Worm (Caenorhabditis elegans) whole organism, L1 larva: ENCODE data around the gene F41H10.4.

Experiments used
- C04F5.9 ChIP-seq: sonication (generic microtip); optimal IDR thresholded peaks from 2 replicates; lab custom pipeline; 2016; ENCODE audit warnings: missing genetic modification characterization, missing compliant biosample characterization
- C16A3.4 ChIP-seq: fragments of 150-350 bp; optimal IDR thresholded peaks from 2 replicates; lab custom pipeline; 2014; ENCODE audit warnings: missing biosample characterization, missing genetic modification characterization
- aha-1 ChIP-seq: fragments of 150-350 bp; optimal IDR thresholded peaks from 2 replicates; lab custom pipeline; 2014; ENCODE audit warnings: missing biosample characterization, missing genetic modification characterization
- alr-1 ChIP-seq: fragments of 200-800 bp; sonication (Bioruptor generic); optimal IDR thresholded peaks from 2 replicates; lab custom pipeline; 2018; ENCODE audit warnings: borderline replicate concordance, mild to moderate bottlenecking, missing genetic modification characterization, missing compliant biosample characterization
- aly-2 ChIP-seq: fragments of 150-350 bp; optimal IDR thresholded peaks from 2 replicates; lab custom pipeline; 2014; ENCODE audit warnings: missing biosample characterization, missing genetic modification characterization
- blmp-1 ChIP-seq: fragments of 150-350 bp; optimal IDR thresholded peaks from 2 replicates; lab custom pipeline; 2014; ENCODE audit warnings: missing biosample characterization, missing genetic modification characterization
- ceh-8 ChIP-seq: fragments of 200-800 bp; sonication (Bioruptor generic); optimal IDR thresholded peaks from 2 replicates; lab custom pipeline; 2018; ENCODE audit warnings: mild to moderate bottlenecking, missing genetic modification characterization, moderate library complexity, missing compliant biosample characterization
- ceh-82 ChIP-seq, 3 experiments: fragments of 150-350 bp in 1 of 3; sonication (generic microtip) in 2 of 3; optimal IDR thresholded peaks; 2 replicates each; lab custom pipeline; 2014 to 2017; ENCODE audit warnings: missing biosample characterization in 3 of 3, missing genetic modification characterization in 3 of 3
- efl-1 ChIP-seq, 4 experiments: fragments of 150-350 bp; optimal IDR thresholded peaks in 3 of 4; peaks in 1 of 4; 1 replicate in 1 of 4; 2 replicates in 3 of 4; lab custom pipeline; 2014; ENCODE audit warnings: missing biosample characterization in 2 of 4, missing genetic modification characterization in 2 of 4, missing genetic modification reagents in 2 of 4
- efl-3 ChIP-seq: fragments of 200-800 bp; sonication (Bioruptor generic); optimal IDR thresholded peaks from 2 replicates; lab custom pipeline; 2018; ENCODE audit warnings: mild to moderate bottlenecking, missing genetic modification characterization, missing compliant biosample characterization
- elt-3 ChIP-seq, 6 experiments: fragments of 150-350 bp in 1 of 6; sonication (generic microtip); optimal IDR thresholded peaks; 2 replicates each; lab custom pipeline; 2017 to 2018; ENCODE audit warnings: missing biosample characterization in 6 of 6, missing genetic modification characterization in 6 of 6, inconsistent platforms in 1 of 6
- fkh-4 ChIP-seq: sonication (generic microtip); optimal IDR thresholded peaks from 2 replicates; lab custom pipeline; 2016; ENCODE audit warnings: missing compliant biosample characterization, missing genetic modification characterization, borderline replicate concordance
- grh-1 ChIP-seq: fragments of 200-800 bp; sonication (Bioruptor generic); IDR thresholded peaks from 2 replicates; pipeline ENCODE4 v1.3.6; 2022; ENCODE audit warnings: missing genetic modification reagents, missing genetic modification characterization, missing compliant biosample characterization
- hlh-17 ChIP-seq: fragments of 200-800 bp; sonication (Bioruptor generic); optimal IDR thresholded peaks from 2 replicates; lab custom pipeline; 2018; ENCODE audit warnings: missing genetic modification characterization, mild to moderate bottlenecking, missing compliant biosample characterization, moderate library complexity, borderline replicate concordance
- hpl-2 ChIP-seq: fragments of 150-350 bp; optimal IDR thresholded peaks from 2 replicates; lab custom pipeline; 2014; ENCODE audit warnings: missing biosample characterization, missing genetic modification reagents, missing genetic modification characterization
- isw-1 ChIP-seq: fragments of 200-800 bp; sonication (Bioruptor generic); IDR thresholded peaks from 2 replicates; pipeline ENCODE4 v1.3.6; 2022; ENCODE audit warnings: missing genetic modification characterization, missing compliant biosample characterization
- lin-13 ChIP-seq: fragments of 150-350 bp; optimal IDR thresholded peaks from 2 replicates; lab custom pipeline; 2014; ENCODE audit warnings: missing biosample characterization, missing genetic modification reagents, missing genetic modification characterization
- lin-14 ChIP-seq: fragments of 200-800 bp; sonication (Bioruptor generic); optimal IDR thresholded peaks from 2 replicates; lab custom pipeline; 2018; ENCODE audit warnings: mild to moderate bottlenecking, missing genetic modification characterization, moderate library complexity, missing compliant biosample characterization
- lin-15B ChIP-seq: fragments of 150-350 bp; sonication (generic microtip); optimal IDR thresholded peaks from 3 replicates; lab custom pipeline; 2014; ENCODE audit warnings: missing biosample characterization, missing genetic modification characterization
- lin-35 ChIP-seq, 2 experiments: fragments of 150-350 bp; optimal IDR thresholded peaks; 2 replicates each; lab custom pipeline; 2014; ENCODE audit warnings: missing biosample characterization in 2 of 2, missing genetic modification characterization in 2 of 2, missing genetic modification reagents in 2 of 2
- lir-3 ChIP-seq: sonication (generic microtip); optimal IDR thresholded peaks from 2 replicates; lab custom pipeline; 2016; ENCODE audit warnings: mild to moderate bottlenecking, missing genetic modification characterization, moderate library complexity, missing compliant biosample characterization; ENCODE audit not compliant: poor library complexity
- lsy-2 ChIP-seq, 2 experiments: fragments of 150-350 bp; optimal IDR thresholded peaks; 2 replicates each; lab custom pipeline; 2014; ENCODE audit warnings: missing biosample characterization in 2 of 2, missing genetic modification characterization in 2 of 2
- mdl-1 ChIP-seq, 2 experiments: fragments of 150-350 bp; optimal IDR thresholded peaks; 2 replicates each; lab custom pipeline; 2014 to 2017; ENCODE audit warnings: missing biosample characterization in 2 of 2, missing genetic modification characterization in 2 of 2, inconsistent platforms in 1 of 2
- mep-1 ChIP-seq: fragments of 150-350 bp; optimal IDR thresholded peaks from 2 replicates; lab custom pipeline; 2014; ENCODE audit warnings: missing biosample characterization, missing genetic modification characterization
- nhr-20 ChIP-seq: sonication (generic microtip); optimal IDR thresholded peaks from 2 replicates; lab custom pipeline; 2016; ENCODE audit warnings: mild to moderate bottlenecking, missing genetic modification characterization, missing compliant biosample characterization
- nhr-237 ChIP-seq: fragments of 150-350 bp; optimal IDR thresholded peaks from 2 replicates; lab custom pipeline; 2014; ENCODE audit warnings: missing biosample characterization, missing genetic modification characterization
- nhr-28 ChIP-seq: fragments of 150-350 bp; optimal IDR thresholded peaks from 2 replicates; lab custom pipeline; 2014; ENCODE audit warnings: missing biosample characterization, missing genetic modification characterization
- nhr-47 ChIP-seq: sonication (generic microtip); optimal IDR thresholded peaks from 2 replicates; lab custom pipeline; 2016; ENCODE audit warnings: mild to moderate bottlenecking, missing genetic modification characterization, moderate library complexity, missing compliant biosample characterization
- nhr-71 ChIP-seq: sonication (generic microtip); optimal IDR thresholded peaks from 2 replicates; lab custom pipeline; 2016; ENCODE audit warnings: mild to moderate bottlenecking, missing genetic modification characterization, moderate library complexity, missing compliant biosample characterization
- nhr-77 ChIP-seq: fragments of 150-350 bp; optimal IDR thresholded peaks from 2 replicates; lab custom pipeline; 2014; ENCODE audit warnings: missing biosample characterization, missing genetic modification characterization
- nhr-85 ChIP-seq: sonication (generic microtip); peaks from one replicate; lab custom pipeline; 2016; ENCODE audit warnings: missing genetic modification characterization, inconsistent platforms, missing compliant biosample characterization
- pqm-1 ChIP-seq: sonication (generic microtip); optimal IDR thresholded peaks from 3 replicates; lab custom pipeline; 2017; ENCODE audit warnings: missing biosample characterization, missing genetic modification characterization
- skn-1 ChIP-seq: fragments of 150-350 bp; optimal IDR thresholded peaks from 2 replicates; lab custom pipeline; 2014; ENCODE audit warnings: missing biosample characterization, missing genetic modification characterization
- snu-23 ChIP-seq: sonication (generic microtip); optimal IDR thresholded peaks from 2 replicates; lab custom pipeline; 2016; ENCODE audit warnings: missing genetic modification characterization, missing compliant biosample characterization
- swsn-7 ChIP-seq: sonication (generic microtip); optimal IDR thresholded peaks from 2 replicates; lab custom pipeline; 2016; ENCODE audit warnings: missing genetic modification characterization, missing compliant biosample characterization
- tbx-2 ChIP-seq: sonication (generic microtip); optimal IDR thresholded peaks from 2 replicates; lab custom pipeline; 2016; ENCODE audit warnings: missing genetic modification characterization, missing compliant biosample characterization
- tlp-1 ChIP-seq: fragments of 150-350 bp; optimal IDR thresholded peaks from 2 replicates; lab custom pipeline; 2014; ENCODE audit warnings: missing biosample characterization, missing genetic modification characterization
- unc-86 ChIP-seq: sonication (generic microtip); optimal IDR thresholded peaks from 2 replicates; lab custom pipeline; 2016; ENCODE audit warnings: missing genetic modification characterization, missing compliant biosample characterization
- unc-98 ChIP-seq: fragments of 200-800 bp; sonication (Bioruptor generic); IDR thresholded peaks from 2 replicates; pipeline ENCODE4 v1.3.6; 2022; ENCODE audit warnings: missing genetic modification characterization, missing compliant biosample characterization
- vab-15 ChIP-seq: sonication (generic microtip); optimal IDR thresholded peaks from 2 replicates; lab custom pipeline; 2017; ENCODE audit warnings: missing genotype, mild to moderate bottlenecking, missing genetic modification characterization, missing compliant biosample characterization
- xbp-1 ChIP-seq: sonication (generic microtip); optimal IDR thresholded peaks from 2 replicates; lab custom pipeline; 2016; ENCODE audit warnings: missing genetic modification characterization, missing compliant biosample characterization
- ztf-4 ChIP-seq: fragments of 150-350 bp; optimal IDR thresholded peaks from 2 replicates; lab custom pipeline; 2014; ENCODE audit warnings: missing biosample characterization, missing genetic modification characterization

The F41H10.4 gene

DNA sequence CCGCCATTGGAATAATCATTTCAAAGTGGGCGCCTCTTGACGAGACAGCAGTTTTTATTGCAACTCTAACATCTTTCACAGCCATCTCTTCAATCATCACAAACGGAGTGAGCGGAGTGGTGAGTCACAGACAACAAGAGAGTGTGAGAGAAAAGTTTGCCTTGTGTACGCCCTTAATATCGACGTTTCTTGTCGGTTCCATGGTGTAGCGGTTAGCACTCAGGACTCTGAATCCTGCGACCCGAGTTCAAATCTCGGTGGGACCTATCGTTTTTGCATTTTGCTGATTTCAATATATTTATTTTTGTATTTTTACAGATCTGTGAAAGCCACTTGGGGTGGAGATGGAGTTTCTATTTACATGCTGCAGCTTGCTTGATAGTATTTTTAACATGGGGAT, 29.8 kb upstream of the F41H10.4 start (continued):
- TF ChIP-seq unc-98 (no peak), swsn-7 (peak; percentile 59), fkh-4 (tag; lab: Kevin White, UChicago) (no peak), isw-1 (GFP tag; lab: Robert Waterston, UW) (peak; percentile 36), aha-1 (no peak), hpl-2 (GFP tag; lab: Kevin White, UChicago) (no peak), C16A3.4 (tag; lab: Kevin White, UChicago) (peak; percentile 64), C04F5.9 (no peak), efl-3 (no peak), ceh-8 (peak; percentile 39), mdl-1 (tag; optimal IDR thresholded peaks at IDR 0.05; lab: Kevin White, UChicago) (peak in 1 of 2 experiments; percentile 51), lsy-2 (tag; optimal IDR thresholded peaks at IDR 0.05; lab: Kevin White, UChicago) (peak; percentile 26 to 74), xbp-1 (tag; lab: Kevin White, UChicago) (peak; percentile 50), tlp-1 (tag; lab: Kevin White, UChicago) (no peak), alr-1 (tag; lab: Kevin White, UChicago) (no peak), nhr-77 (tag; lab: Kevin White, UChicago) (peak; percentile 41), lin-15B (tag; lab: Kevin White, UChicago) (no peak), nhr-28 (tag; lab: Kevin White, UChicago) (no peak), lir-3 (tag; lab: Kevin White, UChicago) (no peak), aly-2 (peak; percentile 36), hlh-17 (GFP tag; lab: Kevin White, UChicago) (no peak), vab-15 (tag; lab: Kevin White, UChicago) (peak; percentile 13), skn-1 (peak; percentile 33), lin-13 (GFP tag; lab: Kevin White, UChicago) (peak; percentile 32), nhr-47 (peak; percentile 79), tbx-2 (tag; lab: Kevin White, UChicago) (peak; percentile 50), lin-14 (GFP tag; lab: Kevin White, UChicago) (peak; percentile 75), grh-1 (GFP tag; lab: Robert Waterston, UW) (no peak), ceh-82 (tag; optimal IDR thresholded peaks at IDR 0.05; lab: Kevin White, UChicago) (peak; percentile 31 to 69 (median 57)), ztf-4 (tag; lab: Kevin White, UChicago) (no peak)
- TF ChIP-seq, all 84 proteins: peak for 38

DNA sequence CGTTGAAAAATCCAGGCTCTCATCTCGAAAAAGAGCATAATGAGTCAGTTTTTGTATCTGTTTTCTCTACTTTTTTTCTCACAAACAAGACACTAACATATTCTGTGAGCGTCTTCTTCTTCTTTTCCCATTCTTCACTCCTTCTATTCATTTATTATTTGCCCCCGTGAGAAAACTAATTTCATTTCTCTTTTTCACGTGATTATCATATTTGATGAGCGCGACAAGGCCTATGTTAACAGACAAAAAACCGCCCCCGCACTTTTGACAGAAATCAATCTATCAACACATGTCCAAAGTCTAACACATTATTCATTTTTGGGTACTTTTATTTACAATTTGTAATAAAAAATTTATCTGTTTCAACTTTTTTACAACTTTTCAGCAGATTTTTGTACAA, 26.7 kb upstream of the F41H10.4 start:
- TF ChIP-seq nhr-85 (tag; lab: Kevin White, UChicago) = peak; percentile 81
- no peak for TF ChIP-seq nhr-237 (tag; lab: Kevin White, UChicago)
- no peak for TF ChIP-seq pqm-1 (tag; lab: Kevin White, UChicago)
- peak; percentile 49 for TF ChIP-seq nhr-71 (tag; lab: Kevin White, UChicago)
- no peak for TF ChIP-seq isw-1 (GFP tag; lab: Robert Waterston, UW)
- TF ChIP-seq blmp-1 (tag; lab: Kevin White, UChicago) = peak; percentile 67
- peak in 1 of 2 experiments; percentile 17 for TF ChIP-seq lsy-2 (tag; optimal IDR thresholded peaks at IDR 0.05; lab: Kevin White, UChicago)
- TF ChIP-seq efl-1 (optimal IDR thresholded peaks at IDR 0.05; lab: Kevin White, UChicago) = no peak
- TF ChIP-seq efl-1 (GFP tag; optimal IDR thresholded peaks at IDR 0.05 in 1 of 2; lab: Kevin White, UChicago) = peak in 1 of 2 experiments; percentile 59
- TF ChIP-seq snu-23 (GFP tag; lab: Kevin White, UChicago) = peak; percentile 10
- no peak for TF ChIP-seq nhr-47
- peak; percentile 61 for TF ChIP-seq unc-86 (tag; lab: Kevin White, UChicago)
- peak; percentile 69 for TF ChIP-seq lin-14 (GFP tag; lab: Kevin White, UChicago)
- peak; percentile 22 for TF ChIP-seq nhr-20 (tag; lab: Kevin White, UChicago)
- TF ChIP-seq elt-3 (tag; optimal IDR thresholded peaks at IDR 0.05; lab: Kevin White, UChicago) = peak in 1 of 6 experiments; percentile 47
- TF ChIP-seq lin-35 (GFP tag; optimal IDR thresholded peaks at IDR 0.05; lab: Kevin White, UChicago) = peak in 1 of 2 experiments; percentile 25
- peak; percentile 5 for TF ChIP-seq mep-1 (tag; lab: Kevin White, UChicago)
